Worm (Caenorhabditis elegans) whole organism, young adult: ENCODE results near the gene Y71H2B.8.

Source experiments
- F33H1.4 ChIP-seq: fragments of 200-800 bp; sonication (Bioruptor generic); IDR thresholded peaks from 2 replicates; pipeline ENCODE4 v1.3.6; 2022; ENCODE audit warnings: missing genetic modification reagents, missing genetic modification characterization, missing compliant biosample characterization
- F55B11.4 ChIP-seq: sonication (generic microtip); optimal IDR thresholded peaks from 2 replicates; lab custom pipeline; 2016; ENCODE audit warnings: missing compliant biosample characterization, missing genetic modification characterization, borderline replicate concordance; ENCODE audit not compliant: insufficient read depth
- K12H6.12 ChIP-seq: fragments of 200-800 bp; sonication (Bioruptor generic); optimal IDR thresholded peaks from 2 replicates; lab custom pipeline; 2018; ENCODE audit warnings: mild to moderate bottlenecking, missing genetic modification characterization, missing compliant biosample characterization
- Y53G8AR.9 ChIP-seq: fragments of 200-800 bp; sonication (Bioruptor generic); conservative IDR thresholded peaks from 2 replicates; pipeline ENCODE4 v1.3.6; 2022; ENCODE audit warnings: missing genetic modification reagents, missing genetic modification characterization, missing compliant biosample characterization
- Y79H2A.3 ChIP-seq: fragments of 200-800 bp; sonication (Bioruptor generic); conservative IDR thresholded peaks from 2 replicates; pipeline ENCODE4 v1.3.6; 2022; ENCODE audit warnings: missing genetic modification reagents, missing genetic modification characterization, missing compliant biosample characterization
- akir-1 ChIP-seq: fragments of 200-800 bp; sonication (Bioruptor generic); optimal IDR thresholded peaks from 2 replicates; lab custom pipeline; 2018; ENCODE audit warnings: mild to moderate bottlenecking, missing genetic modification characterization, moderate library complexity, missing compliant biosample characterization
- aptf-3 ChIP-seq: fragments of 200-800 bp; sonication (Bioruptor generic); IDR thresholded peaks from 2 replicates; pipeline ENCODE4 v1.3.6; 2022; ENCODE audit warnings: missing genetic modification characterization, missing compliant biosample characterization
- athp-1 ChIP-seq: sonication (generic microtip); optimal IDR thresholded peaks from 2 replicates; lab custom pipeline; 2017; ENCODE audit warnings: mild to moderate bottlenecking, missing genetic modification characterization, missing compliant biosample characterization
- attf-5 ChIP-seq: fragments of 200-800 bp; sonication (Bioruptor generic); optimal IDR thresholded peaks from 2 replicates; lab custom pipeline; 2018; ENCODE audit warnings: mild to moderate bottlenecking, missing genetic modification characterization, missing compliant biosample characterization
- bed-1 ChIP-seq: fragments of 200-800 bp; sonication (Bioruptor generic); IDR thresholded peaks from 2 replicates; pipeline ENCODE4 v1.3.6; 2022; ENCODE audit warnings: missing genetic modification reagents, missing genetic modification characterization, missing compliant biosample characterization
- bed-2 ChIP-seq: fragments of 200-800 bp; sonication (Bioruptor generic); IDR thresholded peaks from 2 replicates; pipeline ENCODE4 v1.3.6; 2022; ENCODE audit warnings: missing genetic modification reagents, missing genetic modification characterization, missing compliant biosample characterization
- ccch-3 ChIP-seq: fragments of 200-800 bp; sonication (Bioruptor generic); optimal IDR thresholded peaks from 2 replicates; lab custom pipeline; 2018; ENCODE audit warnings: mild to moderate bottlenecking, missing genetic modification characterization, missing compliant biosample characterization
- ceh-58 ChIP-seq: fragments of 200-800 bp; sonication (Bioruptor generic); IDR thresholded peaks from 2 replicates; pipeline ENCODE4 v1.3.6; 2022; ENCODE audit warnings: missing genetic modification characterization, missing compliant biosample characterization
- dox-1 ChIP-seq: fragments of 200-800 bp; sonication (Bioruptor generic); IDR thresholded peaks from 2 replicates; pipeline ENCODE4 v1.3.6; 2022; ENCODE audit warnings: missing genetic modification reagents, missing genetic modification characterization, missing compliant biosample characterization
- dpff-1 ChIP-seq: sonication (generic microtip); optimal IDR thresholded peaks from 2 replicates; lab custom pipeline; 2017; ENCODE audit warnings: mild to moderate bottlenecking, missing genetic modification characterization, missing compliant biosample characterization
- efl-1 ChIP-seq: fragments of 150-350 bp; optimal IDR thresholded peaks from 2 replicates; lab custom pipeline; 2014; ENCODE audit warnings: missing biosample characterization, missing genetic modification reagents, missing genetic modification characterization
- hsf-1 ChIP-seq: fragments of 200-800 bp; sonication (Bioruptor generic); IDR thresholded peaks from 2 replicates; pipeline ENCODE4 v1.3.6; 2022; ENCODE audit warnings: missing genetic modification reagents, missing genetic modification characterization, missing compliant biosample characterization
- lag-1 ChIP-seq: fragments of 200-800 bp; sonication (Bioruptor generic); IDR thresholded peaks from 2 replicates; pipeline ENCODE4 v1.3.6; 2022; ENCODE audit warnings: missing genetic modification reagents, missing genetic modification characterization, missing compliant biosample characterization
- let-607 ChIP-seq, 2 experiments: fragments of 200-800 bp in 1 of 2; sonication (Bioruptor generic) in 1 of 2; sonication (generic microtip) in 1 of 2; optimal IDR thresholded peaks; 2 replicates each; lab custom pipeline; 2016 to 2018; ENCODE audit warnings: mild to moderate bottlenecking in 2 of 2, missing compliant biosample characterization in 2 of 2, missing genetic modification characterization in 2 of 2, moderate library complexity in 2 of 2, missing genotype in 1 of 2
- lin-35 ChIP-seq, 3 experiments: fragments of 150-350 bp in 2 of 3; sonication (generic microtip) in 1 of 3; optimal IDR thresholded peaks; 2 replicates each; lab custom pipeline; 2014 to 2018; ENCODE audit warnings: missing biosample characterization in 3 of 3, missing genetic modification characterization in 3 of 3, missing genetic modification reagents in 3 of 3
- lin-40 ChIP-seq: sonication (generic microtip); optimal IDR thresholded peaks from 2 replicates; lab custom pipeline; 2016; ENCODE audit warnings: missing genetic modification characterization, mild to moderate bottlenecking, missing compliant biosample characterization, missing genotype, missing genetic modification reagents
- lsy-27 ChIP-seq: sonication (generic microtip); optimal IDR thresholded peaks from 2 replicates; lab custom pipeline; 2017; ENCODE audit warnings: missing genetic modification characterization, mild to moderate bottlenecking, missing compliant biosample characterization, antibody characterized with exemption, missing genotype, borderline replicate concordance; ENCODE audit not compliant: insufficient read depth
- madf-6 ChIP-seq: fragments of 200-800 bp; sonication (Bioruptor generic); IDR thresholded peaks from 2 replicates; pipeline ENCODE4 v1.3.6; 2022; ENCODE audit warnings: missing genetic modification reagents, missing genetic modification characterization, missing compliant biosample characterization
- madf-8 ChIP-seq: fragments of 200-800 bp; sonication (Bioruptor generic); conservative IDR thresholded peaks from 2 replicates; pipeline ENCODE4 v1.3.6; 2022; ENCODE audit warnings: missing genetic modification reagents, missing genetic modification characterization, missing compliant biosample characterization
- mcd-1 ChIP-seq: fragments of 200-800 bp; sonication (Bioruptor generic); IDR thresholded peaks from 2 replicates; pipeline ENCODE4 v1.3.6; 2022; ENCODE audit warnings: missing genetic modification reagents, missing genetic modification characterization, missing compliant biosample characterization
- mes-4 ChIP-seq: sonication (generic microtip); optimal IDR thresholded peaks from 2 replicates; lab custom pipeline; 2016; ENCODE audit warnings: missing genotype, missing genetic modification characterization, missing compliant biosample characterization
- nhr-179 ChIP-seq: sonication (generic microtip); optimal IDR thresholded peaks from 2 replicates; lab custom pipeline; 2016; ENCODE audit warnings: mild to moderate bottlenecking, missing genetic modification characterization, missing compliant biosample characterization
- nhr-80 ChIP-seq: sonication (generic microtip); optimal IDR thresholded peaks from 2 replicates; lab custom pipeline; 2016; ENCODE audit warnings: missing genetic modification characterization, missing compliant biosample characterization
- nhr-90 ChIP-seq: sonication (generic microtip); optimal IDR thresholded peaks from 2 replicates; lab custom pipeline; 2016; ENCODE audit warnings: missing genotype, mild to moderate bottlenecking, missing genetic modification characterization, missing compliant biosample characterization
- pha-4 ChIP-seq: fragments of 150-350 bp; sonication (generic microtip); optimal IDR thresholded peaks from 2 replicates; lab custom pipeline; 2014; ENCODE audit warnings: missing biosample characterization, missing genetic modification reagents, missing genetic modification characterization
- snpc-1.1 ChIP-seq: sonication (generic microtip); optimal IDR thresholded peaks from 2 replicates; lab custom pipeline; 2017; ENCODE audit warnings: missing genetic modification characterization, mild to moderate bottlenecking, missing compliant biosample characterization, antibody characterized with exemption, moderate library complexity, missing genotype, missing genetic modification reagents; ENCODE audit not compliant: insufficient read depth
- tlf-1 ChIP-seq: fragments of 200-800 bp; sonication (Bioruptor generic); optimal IDR thresholded peaks from 2 replicates; lab custom pipeline; 2018; ENCODE audit warnings: mild to moderate bottlenecking, missing genetic modification characterization, missing compliant biosample characterization
- unc-62 ChIP-seq: fragments of 150-350 bp; optimal IDR thresholded peaks from 2 replicates; lab custom pipeline; 2014; ENCODE audit warnings: missing biosample characterization, missing genetic modification reagents, missing genetic modification characterization

Gene Y71H2B.8

DNA sequence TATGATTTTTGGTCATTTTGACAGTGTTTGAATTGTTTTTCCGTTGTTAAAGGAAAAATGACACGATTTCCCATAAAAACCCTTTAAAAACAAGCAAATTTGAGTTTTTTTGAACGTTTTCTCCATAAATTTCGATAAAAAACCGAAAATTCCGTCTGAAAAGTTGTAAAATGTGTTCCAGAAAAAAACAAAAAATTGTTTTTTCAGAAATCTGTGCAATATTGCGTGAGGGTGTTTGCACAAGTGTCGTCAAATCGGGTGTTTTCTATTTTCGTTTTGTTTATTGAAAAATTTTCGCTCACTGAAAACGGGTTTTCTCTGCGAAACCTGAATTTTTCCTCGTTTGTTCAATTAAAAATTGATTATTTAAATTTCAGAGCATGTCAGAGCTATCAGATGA lies 40.5 kb downstream of the Y71H2B.8 start, which contains the start of gene ppfr-4:
Gene ppfr-4 (plus strand): TSS at position 378 of the 400 bp plus-strand sequence.
- peak; percentile 13; the same call in 1 of the 2 replicates for TF ChIP-seq mcd-1 (GFP tag; lab: Robert Waterston, UW)
- no peak for TF ChIP-seq attf-5 (GFP tag; lab: Kevin White, UChicago)
- TF ChIP-seq madf-6: 0 out of 2 replicates have a peak, but pooled peaks have one; percentile 34
- peak in 1 of 3 experiments; percentile 56 for TF ChIP-seq lin-35 (GFP tag; optimal IDR thresholded peaks at IDR 0.05; lab: Kevin White, UChicago)
- TF ChIP-seq bed-2 (GFP tag; lab: Robert Waterston, UW): no peak
- TF ChIP-seq dox-1: no peak
- TF ChIP-seq Y53G8AR.9 (GFP tag; lab: Robert Waterston, UW): no peak
- no peak for TF ChIP-seq madf-8 (GFP tag; lab: Robert Waterston, UW)
- TF ChIP-seq nhr-80 (tag; lab: Kevin White, UChicago): no peak
- TF ChIP-seq F33H1.4 (GFP tag; lab: Robert Waterston, UW): peak; percentile 20; the same call in 1 of the 2 replicates
- no peak for TF ChIP-seq ccch-3 (GFP tag; lab: Kevin White, UChicago)
- no peak for TF ChIP-seq athp-1 (tag; lab: Kevin White, UChicago)
- no peak for TF ChIP-seq let-607 (tag; optimal IDR thresholded peaks at IDR 0.05; lab: Kevin White, UChicago)
- TF ChIP-seq aptf-3 (GFP tag; lab: Robert Waterston, UW): no peak

DNA sequence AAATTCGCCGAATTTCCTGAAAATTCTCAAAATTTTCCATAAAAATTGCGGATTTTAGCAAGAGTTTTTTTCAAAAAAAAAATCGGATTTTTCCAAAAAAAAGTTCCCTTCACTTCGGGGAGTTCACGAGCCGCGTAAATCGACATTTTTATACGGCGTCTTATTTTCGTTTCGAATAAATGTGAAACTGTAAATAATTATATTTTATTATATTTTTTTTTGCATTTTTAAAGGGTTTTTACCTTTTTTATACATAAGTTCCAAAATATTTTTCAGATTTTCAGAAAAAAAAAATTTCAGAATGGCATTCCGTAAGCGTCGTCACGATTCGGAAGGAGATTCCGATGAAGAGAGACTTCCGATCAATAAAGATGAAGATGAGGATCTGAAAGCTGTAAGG lies 43.8 kb downstream of the Y71H2B.8 start, which contains the start of gene Y71H2B.2:
Gene Y71H2B.2 (plus strand): TSS at position 301 of the 400 bp plus-strand sequence.
- TF ChIP-seq attf-5 (GFP tag; lab: Kevin White, UChicago) (no peak), pha-4 (tag; lab: Kevin White, UChicago) (no peak), akir-1 (GFP tag; lab: Kevin White, UChicago) (no peak), Y79H2A.3 (GFP tag; lab: Robert Waterston, UW) (no peak)

DNA sequence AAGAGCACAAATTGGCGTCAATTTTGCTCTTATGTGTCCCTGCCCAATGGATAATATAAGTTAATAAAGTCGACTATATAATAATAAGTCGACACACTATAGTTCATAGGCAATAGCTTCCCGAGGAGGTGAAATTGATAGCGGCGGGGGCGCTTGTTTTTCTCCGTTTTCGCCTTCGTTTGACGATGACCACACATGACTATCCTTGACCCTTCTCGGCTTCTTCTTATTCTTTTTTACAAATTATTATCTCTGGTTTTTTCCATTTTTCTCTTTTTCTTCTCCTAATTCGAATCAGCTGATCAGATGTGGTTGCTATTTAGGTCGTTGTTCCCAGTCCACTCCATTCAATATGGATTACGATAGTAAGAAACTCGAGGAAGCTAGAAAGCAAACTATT lies 49.6 kb downstream of the Y71H2B.8 start, which contains the start of gene acbp-8:
Gene acbp-8 (plus strand): TSS at position 324 of the 400 bp plus-strand sequence.
- TF ChIP-seq F55B11.4 (no peak), bed-1 (no peak), ceh-58 (no peak), hsf-1 (no peak), nhr-179 (tag; lab: Kevin White, UChicago) (no peak), lsy-27 (no peak), lag-1 (no peak), mes-4 (tag; lab: Kevin White, UChicago) (no peak), lin-40 (tag; lab: Kevin White, UChicago) (no peak), efl-1 (GFP tag; lab: Kevin White, UChicago) (no peak), madf-6 (no peak), dpff-1 (tag; lab: Kevin White, UChicago) (no peak), unc-62 (GFP tag; lab: Kevin White, UChicago) (no peak), nhr-90 (no peak), K12H6.12 (tag; lab: Kevin White, UChicago) (no peak), snpc-1.1 (tag; lab: Kevin White, UChicago) (no peak), tlf-1 (GFP tag; lab: Kevin White, UChicago) (no peak)
